Worm (Caenorhabditis elegans): ENCODE results near the gene ZK354.8.
A peak's percentile ranks its signal among the peaks of the same experiment; 100 is the strongest.
"Not testable (repeated sequence)": the region's sequence is repeated elsewhere in the genome, so short reads cannot be mapped to it uniquely, and the experiment has no call there.

The ZK354.8 gene

DNA sequence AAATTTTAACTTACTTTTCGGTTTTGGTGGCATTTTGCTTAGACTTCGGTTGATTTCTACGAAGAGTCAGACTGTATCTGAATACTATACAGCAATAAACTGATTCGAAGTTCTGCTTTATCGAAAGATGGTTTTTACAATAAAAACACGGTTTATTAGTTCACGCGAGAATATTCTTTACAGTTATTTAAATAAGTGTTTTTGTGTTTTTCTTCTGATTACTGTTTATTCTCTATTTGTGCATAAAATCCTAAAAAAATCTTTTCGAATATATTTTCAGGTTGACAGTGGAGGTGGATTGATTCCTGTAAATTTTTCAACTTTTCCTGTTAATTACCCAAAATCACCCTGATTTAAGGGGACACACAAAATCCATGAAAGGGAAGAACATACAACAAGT is at the start of gene ZK354.8:
Gene ZK354.8 (minus strand): TSS at position 101 of the 400 bp plus-strand sequence.
- TF ChIP-seq nhr-77 (tag; optimal IDR thresholded peaks at IDR 0.05) (no peak), Y48G9A.11 (GFP tag; IDR thresholded peaks at IDR 0.05) (no peak), daf-19 (GFP tag; conservative IDR thresholded peaks at IDR 0.05) (no peak)

DNA sequence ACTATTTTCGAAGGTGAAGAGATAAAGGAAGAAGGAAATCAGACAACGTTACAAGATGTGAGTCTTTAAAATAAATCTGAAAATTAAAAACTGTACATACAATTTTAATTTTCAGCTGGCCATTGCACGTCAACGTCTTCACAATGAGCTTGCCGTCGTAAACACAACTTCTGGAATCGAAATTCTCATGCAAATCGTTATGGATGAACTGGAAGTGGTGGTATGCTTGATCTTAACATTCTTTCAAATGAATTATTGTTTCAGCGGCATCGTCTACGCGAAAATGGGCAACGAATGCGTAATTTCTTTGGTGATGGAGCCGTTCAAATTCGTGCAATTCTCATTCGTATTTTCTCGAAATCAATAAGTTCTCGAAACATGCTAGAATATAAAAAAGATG is 48.6 kb upstream of the ZK354.8 start:
- TF ChIP-seq hmg-1.1 (GFP tag; IDR thresholded peaks at IDR 0.05) (no peak), D1046.2 (GFP tag; IDR thresholded peaks at IDR 0.05) (no peak), unc-62 (GFP tag; optimal IDR thresholded peaks at IDR 0.05 in 1 of 2) (peak in 1 of 2 experiments; percentile 96), unc-62 (tag; optimal IDR thresholded peaks at IDR 0.05) (no peak)

DNA sequence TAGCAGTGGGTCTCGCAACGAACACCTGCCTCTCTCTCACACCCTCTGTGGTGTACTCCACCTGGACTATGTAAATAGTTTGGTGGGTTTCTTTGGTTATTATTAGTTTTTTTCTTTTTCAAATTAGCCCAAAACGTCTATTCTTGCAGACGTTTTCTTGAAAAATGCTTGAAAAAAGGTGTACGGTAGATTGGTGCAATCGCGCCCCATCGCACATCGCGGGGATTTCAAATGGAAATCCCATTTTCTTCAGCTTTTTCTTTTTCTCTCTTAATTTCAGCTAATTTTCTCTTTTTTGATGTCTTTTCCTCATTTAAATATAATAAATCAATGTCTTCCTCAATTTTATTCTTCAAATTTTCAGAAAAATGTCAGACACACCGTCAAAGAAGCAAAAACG is 48.2 kb upstream of the ZK354.8 start, which contains the start of gene Y4C6B.1:
Gene Y4C6B.1 (plus strand): TSS at position 365 of the 400 bp plus-strand sequence.
- no peak for TF ChIP-seq jun-1 (tag; optimal IDR thresholded peaks at IDR 0.05)
- no peak for TF ChIP-seq unc-130 (GFP tag; optimal IDR thresholded peaks at IDR 0.05)
- peak in 1 of 2 experiments; percentile 83 for TF ChIP-seq lsy-2 (tag; optimal IDR thresholded peaks at IDR 0.05)
- no peak for TF ChIP-seq dpl-1 (GFP tag; optimal IDR thresholded peaks at IDR 0.05)
- no peak for TF ChIP-seq Y75B8A.6 (GFP tag; IDR thresholded peaks at IDR 0.05)
- TF ChIP-seq hmg-1.1 (GFP tag; IDR thresholded peaks at IDR 0.05) = no peak
- TF ChIP-seq lin-38 (GFP tag; IDR thresholded peaks at IDR 0.05) = peak; percentile 87

DNA sequence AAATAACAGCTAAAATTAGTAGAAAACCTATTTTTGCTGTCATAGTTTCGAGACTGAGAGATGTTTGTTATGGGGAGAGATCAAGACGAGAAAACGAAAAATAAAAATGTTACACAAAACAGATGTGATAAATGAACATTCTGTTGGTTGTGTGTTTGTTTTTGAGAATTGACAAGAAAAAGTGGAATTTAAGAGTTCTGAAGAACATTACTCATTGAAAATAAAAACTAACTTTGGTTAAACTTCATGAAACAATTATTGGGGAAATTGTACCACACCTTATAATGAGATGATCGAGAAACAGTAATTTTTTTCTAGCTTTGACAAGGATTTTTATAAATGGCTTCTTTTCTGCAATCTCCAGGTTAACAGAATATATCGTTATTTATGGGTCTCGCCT is 47.4 kb upstream of the ZK354.8 start, which contains the start of gene Y4C6B.7:
Gene Y4C6B.7 (minus strand): TSS at position 101 of the 400 bp plus-strand sequence.
- peak; percentile 46 for TF ChIP-seq aha-1 (tag)
- no peak for TF ChIP-seq zag-1 (tag; optimal IDR thresholded peaks at IDR 0.05)
- no peak for TF ChIP-seq egl-43 (GFP tag; IDR thresholded peaks at IDR 0.05)
- TF ChIP-seq lim-7 (GFP tag; IDR thresholded peaks at IDR 0.05) = no peak
- no peak for TF ChIP-seq lin-1 (GFP tag; IDR thresholded peaks at IDR 0.05)
- no peak for TF ChIP-seq F10B5.3 (tag; optimal IDR thresholded peaks at IDR 0.05)

DNA sequence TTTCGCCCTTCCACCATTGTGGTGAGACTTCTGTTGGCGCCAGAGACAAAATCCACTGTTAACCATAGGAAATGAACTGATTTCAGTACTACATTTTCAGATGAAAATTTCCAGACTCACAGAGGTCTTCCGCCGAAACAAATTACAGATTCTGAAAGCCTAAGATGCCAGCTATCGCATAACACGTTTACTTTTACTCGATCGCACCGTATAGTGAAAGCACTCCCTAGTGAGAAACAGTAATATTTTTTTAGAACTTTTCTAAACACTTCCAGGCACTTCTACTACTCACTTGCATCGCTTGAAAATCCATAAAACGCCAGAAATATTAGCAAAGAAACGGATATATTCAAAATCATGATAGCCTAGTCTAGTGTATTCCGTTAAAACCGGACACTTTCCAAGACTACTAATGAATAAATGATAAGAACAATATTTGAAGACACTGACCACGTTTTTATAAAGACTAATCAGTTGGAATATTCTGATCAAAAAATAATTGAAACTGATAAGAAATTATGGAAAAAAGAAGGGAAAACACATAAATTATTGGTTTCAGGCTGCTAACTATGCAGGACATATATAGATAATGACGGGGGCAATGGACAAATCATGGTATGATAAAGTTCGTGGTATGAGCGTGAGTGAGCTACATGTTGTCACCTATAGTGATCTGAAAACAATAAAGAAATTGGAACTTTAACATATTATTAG is 44.7 kb upstream of the ZK354.8 start, which contains the start of gene gba-4:
Gene gba-4 (minus strand): TSS at position 418 of the 714 bp plus-strand sequence.
- TF ChIP-seq hlh-11 (tag; optimal IDR thresholded peaks at IDR 0.05) = peak; percentile 30
- peak; percentile 74 for TF ChIP-seq dve-1 (tag; optimal IDR thresholded peaks at IDR 0.05; ENCODE audit: insufficient read depth)
- TF ChIP-seq nhr-28 (tag; optimal IDR thresholded peaks at IDR 0.05) = peak; percentile 35
- TF ChIP-seq daf-16 (GFP tag; optimal IDR thresholded peaks at IDR 0.05) = not testable (repeated sequence)
- TF ChIP-seq daf-16 (tag; optimal IDR thresholded peaks at IDR 0.05) = peak; percentile 40
- TF ChIP-seq dmd-6 (GFP tag; IDR thresholded peaks at IDR 0.05) = peak; percentile 62
- peak; percentile 84 for TF ChIP-seq pqm-1 (tag; optimal IDR thresholded peaks at IDR 0.05)
- TF ChIP-seq aha-1 (tag) = peak; percentile 83

DNA sequence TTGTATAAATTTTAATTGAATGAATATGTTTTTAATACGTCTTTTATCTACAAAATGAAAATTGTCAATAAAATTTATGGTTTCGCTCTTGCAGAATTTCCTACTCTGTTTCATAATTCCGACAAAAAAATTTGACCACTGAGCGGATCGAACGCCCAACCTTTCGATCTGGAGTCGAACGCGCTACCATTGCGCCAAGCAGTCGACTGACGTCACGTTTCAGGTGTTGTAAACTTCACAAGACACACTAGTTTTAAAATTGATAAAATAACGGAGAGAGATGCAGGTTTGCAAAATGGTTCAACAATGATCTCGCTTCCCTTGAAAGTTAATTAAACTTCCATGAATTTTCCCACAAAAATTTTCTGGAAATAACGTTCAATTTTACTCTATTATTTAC is 38.2 kb upstream of the ZK354.8 start:
- TF ChIP-seq lin-38 (GFP tag; IDR thresholded peaks at IDR 0.05) = peak; percentile 54
- no peak for TF ChIP-seq F44E2.7 (GFP tag; IDR thresholded peaks at IDR 0.05)
- TF ChIP-seq dve-1 (tag; optimal IDR thresholded peaks at IDR 0.05; ENCODE audit: insufficient read depth) = peak; percentile 63
- peak; percentile 56; the same call in 1 of the 2 replicates for TF ChIP-seq pha-4 (GFP tag; IDR thresholded peaks at IDR 0.05)
- no peak for TF ChIP-seq pha-4 (tag; optimal IDR thresholded peaks at IDR 0.05)
- TF ChIP-seq unc-62 (GFP tag; optimal IDR thresholded peaks at IDR 0.05 in 1 of 2) = peak in 1 of 2 experiments; percentile 53
- no peak for TF ChIP-seq unc-62 (tag; optimal IDR thresholded peaks at IDR 0.05)
- TF ChIP-seq Y75B8A.6 (GFP tag; IDR thresholded peaks at IDR 0.05) = 0 out of 2 replicates have a peak, but pooled peaks have one; percentile 48
- peak; percentile 54 for TF ChIP-seq hlh-30 (tag; optimal IDR thresholded peaks at IDR 0.05; ENCODE audit: insufficient read depth)
- peak; percentile 4 for TF ChIP-seq nhr-102 (tag; optimal IDR thresholded peaks at IDR 0.05)
- peak in 1 of 2 experiments; percentile 19 for TF ChIP-seq daf-16 (GFP tag; optimal IDR thresholded peaks at IDR 0.05)
- TF ChIP-seq daf-16 (tag; optimal IDR thresholded peaks at IDR 0.05) = peak; percentile 55
- no peak for TF ChIP-seq nhr-111 (GFP tag; optimal IDR thresholded peaks at IDR 0.05)
- 0 out of 2 replicates have a peak, but pooled peaks have one; percentile 29 for TF ChIP-seq T26A8.4 (GFP tag; IDR thresholded peaks at IDR 0.05)
- no peak for TF ChIP-seq daf-12 (tag; optimal IDR thresholded peaks at IDR 0.05)
- TF ChIP-seq dmd-6 (GFP tag; IDR thresholded peaks at IDR 0.05) = peak; percentile 57
- TF ChIP-seq lin-1 (GFP tag; IDR thresholded peaks at IDR 0.05) = no peak
- peak; percentile 5 for TF ChIP-seq nhr-6 (tag; optimal IDR thresholded peaks at IDR 0.05)
- peak; percentile 87 for TF ChIP-seq aha-1 (tag)
- peak; percentile 64; the same call in 1 of the 2 replicates for TF ChIP-seq ceh-44 (GFP tag; IDR thresholded peaks at IDR 0.05)
- peak; percentile 53; the same call in 1 of the 2 replicates for TF ChIP-seq arid-1 (GFP tag; conservative IDR thresholded peaks at IDR 0.05)
- peak; percentile 95 for TF ChIP-seq snpc-1.2 (GFP tag; IDR thresholded peaks at IDR 0.05)
- no peak for TF ChIP-seq nhr-10 (tag; optimal IDR thresholded peaks at IDR 0.05)
- no peak for TF ChIP-seq nhr-28 (tag; optimal IDR thresholded peaks at IDR 0.05)

All from whole organism, L4 larva.